1 fruit fly cellular context compared by ENCODE assay signal in the genomic region with DNA sequence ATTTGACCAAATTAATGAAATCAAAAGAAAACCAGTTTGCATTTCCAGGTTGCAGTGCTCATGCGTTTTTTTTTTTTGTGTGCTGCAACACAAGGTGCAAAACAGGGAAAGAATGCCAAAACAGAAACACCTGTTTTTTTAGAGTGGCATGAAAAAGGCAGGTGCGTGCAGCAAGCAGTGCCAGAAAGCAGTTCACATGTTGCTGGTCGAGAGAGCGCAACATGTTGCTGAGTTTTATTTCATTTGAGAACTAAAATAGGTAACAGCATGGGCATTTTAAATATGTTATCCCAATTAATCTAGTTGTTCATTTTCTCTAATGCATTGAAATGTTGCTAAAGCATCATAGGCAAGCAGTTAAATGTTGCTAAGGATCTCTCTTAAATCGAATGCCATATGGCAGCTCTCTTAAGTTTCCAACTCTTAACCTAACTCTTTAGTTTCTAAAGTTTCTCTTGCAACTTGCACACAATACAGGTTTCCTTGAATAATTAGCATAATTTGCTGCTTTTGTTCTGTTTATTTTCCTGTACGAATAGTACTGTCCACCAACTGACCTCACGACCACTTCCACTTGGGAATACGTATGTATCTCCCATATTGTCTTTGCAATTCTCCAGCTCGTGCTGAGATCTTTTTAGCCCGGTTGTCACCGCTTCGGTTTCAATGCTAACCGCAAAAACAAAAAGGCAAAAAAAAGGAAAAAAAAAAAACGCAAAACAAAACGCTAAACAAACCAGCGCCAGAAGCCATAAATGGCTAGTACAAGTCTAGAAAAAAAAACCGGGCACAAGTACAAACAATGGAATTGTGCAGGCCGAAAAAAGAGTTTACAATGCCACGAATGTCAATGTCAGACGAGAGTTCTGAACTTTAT.
TF ChIP-seq lines count a peak whose summit lies in the region.

No protein-coding gene starts in this region.

TF ChIP-seq in whole organism, embryonic, 481 proteins besides CTCF, POLR2A, EP300 and RAD21 (continued from another document):
- TF ChIP-seq CG4854 (GFP tag; optimal IDR thresholded peaks at IDR 0.05; lab: Kevin White, UChicago): no peak
- TF ChIP-seq chm (GFP tag; IDR thresholded peaks at IDR 0.05; lab: Robert Waterston, UW): no peak
- peak; percentile 12 for TF ChIP-seq sd (tag; optimal IDR thresholded peaks at IDR 0.05; lab: Kevin White, UChicago)
- peak in 1 of 2 experiments; percentile 46 for TF ChIP-seq bsh (GFP tag; optimal IDR thresholded peaks at IDR 0.05; lab: Kevin White, UChicago)
- TF ChIP-seq Bdp1 (GFP tag; optimal IDR thresholded peaks at IDR 0.05; lab: Kevin White, UChicago): no peak
- peak in 1 of 2 experiments; percentile 85 for TF ChIP-seq Eip74EF (GFP tag; optimal IDR thresholded peaks at IDR 0.05; lab: Kevin White, UChicago)
- TF ChIP-seq stwl (tag; optimal IDR thresholded peaks at IDR 0.05; lab: Kevin White, UChicago): peak; percentile 47
- peak; percentile 42 for TF ChIP-seq kah (GFP tag; optimal IDR thresholded peaks at IDR 0.05; lab: Kevin White, UChicago)
- peak; percentile 100 for TF ChIP-seq CG2199 (GFP tag; IDR thresholded peaks at IDR 0.05; lab: Robert Waterston, UW)
- TF ChIP-seq E2f2 (GFP tag; IDR thresholded peaks at IDR 0.05; lab: Robert Waterston, UW): no peak
- 0 out of 2 replicates have a peak, but pooled peaks have one; percentile 36 for TF ChIP-seq CG13287 (GFP tag; IDR thresholded peaks at IDR 0.05; lab: Robert Waterston, UW; ENCODE audit: partially characterized antibody)
- no peak for TF ChIP-seq pho (GFP tag; optimal IDR thresholded peaks at IDR 0.05; lab: Kevin White, UChicago)
- peak; percentile 70 for TF ChIP-seq nom (GFP tag; optimal IDR thresholded peaks at IDR 0.05; lab: Kevin White, UChicago)
- TF ChIP-seq CG18764 (GFP tag; optimal IDR thresholded peaks at IDR 0.05; lab: Kevin White, UChicago): no peak
- peak; percentile 97 for TF ChIP-seq CG3163 (GFP tag; optimal IDR thresholded peaks at IDR 0.05; lab: Kevin White, UChicago)
- TF ChIP-seq Trl (optimal IDR thresholded peaks at IDR 0.05; lab: Kevin White, UChicago): peak; percentile 72 to 79
- TF ChIP-seq Trl (GFP tag; optimal IDR thresholded peaks at IDR 0.05; lab: Kevin White, UChicago): no peak
TF ChIP-seq in whole organism, embryonic: peak in this region for 22.
